Worm (Caenorhabditis elegans) whole organism, L3 larva: ENCODE data around the gene btbd-10.
A peak's percentile ranks its signal among the peaks of the same experiment; 100 is the strongest.

Source experiments
- R02D3.7 ChIP-seq: fragments of 150-350 bp; optimal IDR thresholded peaks from 2 replicates; lab custom pipeline; 2014; ENCODE audit warnings: missing biosample characterization, missing genetic modification characterization
- ZK546.5 ChIP-seq: sonication (generic microtip); optimal IDR thresholded peaks from 2 replicates; lab custom pipeline; 2017; ENCODE audit warnings: missing biosample characterization, missing genetic modification characterization
- ama-1 ChIP-seq: fragments of 150-350 bp; optimal IDR thresholded peaks from 2 replicates; lab custom pipeline; 2018
- ceh-28 ChIP-seq: fragments of 150-350 bp; optimal IDR thresholded peaks from 2 replicates; lab custom pipeline; 2014; ENCODE audit warnings: missing biosample characterization, missing genetic modification reagents, missing genetic modification characterization
- ceh-82 ChIP-seq: fragments of 150-350 bp; optimal IDR thresholded peaks from 2 replicates; lab custom pipeline; 2014; ENCODE audit warnings: missing biosample characterization, missing genetic modification characterization
- ceh-9 ChIP-seq: sonication (generic microtip); optimal IDR thresholded peaks from 2 replicates; lab custom pipeline; 2018; ENCODE audit warnings: missing biosample characterization, missing genetic modification characterization
- daf-12 ChIP-seq: fragments of 150-350 bp; optimal IDR thresholded peaks from 2 replicates; lab custom pipeline; 2014; ENCODE audit warnings: missing biosample characterization, missing genetic modification reagents, missing genetic modification characterization
- egl-5 ChIP-seq: fragments of 150-350 bp; optimal IDR thresholded peaks from 2 replicates; lab custom pipeline; 2017; ENCODE audit warnings: missing biosample characterization, missing genetic modification reagents, missing genetic modification characterization, inconsistent platforms
- elt-3 ChIP-seq, 3 experiments: fragments of 150-350 bp in 1 of 3; sonication (generic microtip) in 2 of 3; optimal IDR thresholded peaks; 2 replicates in 2 of 3; 4 replicates in 1 of 3; lab custom pipeline; 2014 to 2017; ENCODE audit warnings: missing biosample characterization in 3 of 3, missing genetic modification characterization in 3 of 3
- fkh-10 ChIP-seq: sonication (generic microtip); optimal IDR thresholded peaks from 2 replicates; lab custom pipeline; 2017; ENCODE audit warnings: missing biosample characterization, missing genetic modification reagents, missing genetic modification characterization
- fos-1 ChIP-seq: fragments of 150-350 bp; optimal IDR thresholded peaks from 2 replicates; lab custom pipeline; 2014; ENCODE audit warnings: missing biosample characterization, missing genetic modification characterization
- hmg-11 ChIP-seq: sonication (generic microtip); optimal IDR thresholded peaks from 2 replicates; lab custom pipeline; 2016; ENCODE audit warnings: missing genetic modification characterization, missing compliant biosample characterization
- jun-1 ChIP-seq: fragments of 150-350 bp; optimal IDR thresholded peaks from 2 replicates; lab custom pipeline; 2014; ENCODE audit warnings: missing biosample characterization, missing genetic modification reagents, missing genetic modification characterization
- lsy-12 ChIP-seq: sonication (generic microtip); optimal IDR thresholded peaks from 2 replicates; lab custom pipeline; 2016; ENCODE audit warnings: mild to moderate bottlenecking, missing genetic modification characterization, missing compliant biosample characterization
- nfya-1 ChIP-seq: sonication (generic microtip); optimal IDR thresholded peaks from 2 replicates; lab custom pipeline; 2017; ENCODE audit warnings: missing genetic modification characterization, mild to moderate bottlenecking, missing compliant biosample characterization, antibody characterized with exemption, moderate library complexity; ENCODE audit not compliant: insufficient read depth
- nhr-11 ChIP-seq: fragments of 150-350 bp; optimal IDR thresholded peaks from 2 replicates; lab custom pipeline; 2014; ENCODE audit warnings: missing biosample characterization, missing genetic modification characterization
- nhr-12 ChIP-seq: fragments of 150-350 bp; optimal IDR thresholded peaks from 2 replicates; lab custom pipeline; 2014; ENCODE audit warnings: missing biosample characterization, missing genetic modification characterization
- nhr-23 ChIP-seq: fragments of 150-350 bp; optimal IDR thresholded peaks from 2 replicates; lab custom pipeline; 2014; ENCODE audit warnings: missing biosample characterization, missing genetic modification reagents, missing genetic modification characterization
- nhr-237 ChIP-seq: fragments of 150-350 bp; optimal IDR thresholded peaks from 2 replicates; lab custom pipeline; 2014; ENCODE audit warnings: missing biosample characterization, missing genetic modification characterization
- nhr-25 ChIP-seq: sonication (generic microtip); optimal IDR thresholded peaks from 2 replicates; lab custom pipeline; 2017; ENCODE audit warnings: missing biosample characterization, missing genetic modification characterization
- nhr-43 ChIP-seq: sonication (generic microtip); optimal IDR thresholded peaks from 2 replicates; lab custom pipeline; 2016; ENCODE audit warnings: mild to moderate bottlenecking, missing genetic modification characterization, missing compliant biosample characterization; ENCODE audit not compliant: poor library complexity, severe bottlenecking
- nhr-67 ChIP-seq: fragments of 150-350 bp; optimal IDR thresholded peaks from 2 replicates; lab custom pipeline; 2014; ENCODE audit warnings: missing biosample characterization, missing genetic modification characterization
- nhr-76 ChIP-seq: fragments of 150-350 bp; sonication (generic microtip); optimal IDR thresholded peaks from 5 replicates; lab custom pipeline; 2014; ENCODE audit warnings: missing biosample characterization, missing genetic modification characterization
- nhr-77 ChIP-seq: fragments of 150-350 bp; optimal IDR thresholded peaks from 2 replicates; lab custom pipeline; 2014; ENCODE audit warnings: missing biosample characterization, missing genetic modification characterization
- sea-2 ChIP-seq: fragments of 150-350 bp; sonication (generic microtip); optimal IDR thresholded peaks from 4 replicates; lab custom pipeline; 2014; ENCODE audit warnings: missing biosample characterization, missing genetic modification reagents, missing genetic modification characterization
- skn-1 ChIP-seq: fragments of 150-350 bp; optimal IDR thresholded peaks from 2 replicates; lab custom pipeline; 2014; ENCODE audit warnings: missing biosample characterization, missing genetic modification characterization
- snpc-4 ChIP-seq: fragments of 150-350 bp; optimal IDR thresholded peaks from 2 replicates; lab custom pipeline; 2014; ENCODE audit warnings: missing biosample characterization, missing genetic modification characterization
- tbx-2 ChIP-seq: sonication (generic microtip); optimal IDR thresholded peaks from 2 replicates; lab custom pipeline; 2016; ENCODE audit warnings: mild to moderate bottlenecking, missing genetic modification characterization, missing compliant biosample characterization
- unc-39 ChIP-seq: sonication (generic microtip); optimal IDR thresholded peaks from 4 replicates; lab custom pipeline; 2017; ENCODE audit warnings: missing biosample characterization, missing genetic modification characterization
- unc-62 ChIP-seq: fragments of 150-350 bp; sonication (generic microtip); optimal IDR thresholded peaks from 4 replicates; lab custom pipeline; 2014; ENCODE audit warnings: missing biosample characterization, missing genetic modification reagents, missing genetic modification characterization
- zag-1 ChIP-seq: fragments of 150-350 bp; optimal IDR thresholded peaks from 2 replicates; lab custom pipeline; 2014; ENCODE audit warnings: missing biosample characterization, missing genetic modification characterization
- ztf-11 ChIP-seq: fragments of 150-350 bp; optimal IDR thresholded peaks from 2 replicates; lab custom pipeline; 2014; ENCODE audit warnings: missing biosample characterization, missing genetic modification characterization
- ztf-4 ChIP-seq: fragments of 150-350 bp; optimal IDR thresholded peaks from 2 replicates; lab custom pipeline; 2014; ENCODE audit warnings: missing biosample characterization, missing genetic modification characterization

The btbd-10 gene

DNA sequence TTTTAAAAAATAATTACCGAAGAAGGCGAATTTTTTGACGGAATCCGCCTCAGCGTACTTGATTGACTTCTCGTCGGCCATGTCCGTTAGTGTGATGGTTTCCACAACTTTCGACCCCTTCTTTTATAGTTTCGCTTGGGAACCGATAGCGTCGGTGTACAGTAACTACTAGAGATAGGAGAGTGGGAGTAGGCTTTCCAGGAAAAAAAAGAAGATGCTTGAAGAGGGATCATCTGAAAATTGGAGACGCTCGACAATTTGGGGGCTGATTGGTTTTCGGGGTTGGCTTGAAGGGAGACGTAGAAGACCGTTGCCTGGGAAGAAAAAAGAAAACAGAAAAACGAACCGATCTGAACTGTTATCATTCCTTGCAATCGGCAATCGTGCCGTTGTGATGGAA, 34.1 kb upstream of the btbd-10 start, which contains the start of gene col-20:
Gene col-20 (minus strand): TSS at position 101 of the 400 bp plus-strand sequence.
- TF ChIP-seq ama-1 (no peak), nhr-12 (tag; lab: Kevin White, UChicago) (no peak), nhr-77 (no peak), egl-5 (no peak), nhr-23 (tag; lab: Kevin White, UChicago) (no peak)

DNA sequence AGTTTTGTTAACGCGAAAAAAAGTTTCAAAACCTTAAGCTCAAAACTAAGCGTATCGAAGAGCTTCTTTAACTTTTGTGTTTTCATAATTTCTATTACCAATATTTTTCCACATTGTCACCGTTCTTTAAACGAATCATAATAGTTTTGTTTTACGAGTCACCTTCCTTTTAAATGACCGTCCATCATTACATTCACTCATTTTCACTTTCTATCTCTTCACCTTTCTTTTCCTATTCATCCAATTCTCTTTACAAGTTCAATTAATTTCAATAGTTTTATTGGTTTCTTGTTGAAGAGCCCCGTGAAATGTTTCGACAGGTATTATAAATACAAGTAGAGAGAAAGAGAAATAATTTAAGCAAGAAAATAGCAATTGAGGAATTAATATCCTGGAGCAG, 33.0 kb upstream of the btbd-10 start:
- TF ChIP-seq fos-1 (tag; lab: Kevin White, UChicago) (no peak), daf-12 (tag; lab: Kevin White, UChicago) (no peak), nhr-76 (tag; lab: Kevin White, UChicago) (no peak), nhr-43 (peak; percentile 35), nhr-25 (tag; lab: Kevin White, UChicago) (no peak)

DNA sequence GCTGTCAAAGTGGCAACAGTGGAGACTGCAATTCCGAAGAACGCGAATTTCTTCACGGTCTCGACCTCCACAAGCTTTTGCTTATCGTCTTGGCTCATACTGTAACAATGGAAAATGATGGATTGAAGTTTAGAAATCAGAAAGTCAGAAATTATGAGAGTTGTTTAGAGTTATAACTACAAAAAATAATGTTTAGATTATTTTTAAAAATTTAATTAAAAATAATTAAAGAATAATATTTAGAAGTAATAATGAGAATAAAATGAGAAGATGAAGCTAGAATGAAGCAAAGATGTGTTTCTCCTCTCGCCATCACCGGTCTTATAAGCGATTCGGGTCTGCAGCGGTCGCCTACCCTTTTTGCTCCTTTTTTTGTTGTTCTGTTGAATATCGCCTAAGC, 31.8 kb upstream of the btbd-10 start, which contains the start of gene col-73:
Gene col-73 (minus strand): TSS at position 101 of the 400 bp plus-strand sequence.
- no peak for TF ChIP-seq ztf-11 (tag; lab: Kevin White, UChicago)
- no peak for TF ChIP-seq nhr-237
- TF ChIP-seq skn-1: no peak
- no peak for TF ChIP-seq tbx-2 (tag; lab: Kevin White, UChicago)
- no peak for TF ChIP-seq nhr-76 (tag; lab: Kevin White, UChicago)
- TF ChIP-seq nhr-25 (tag; lab: Kevin White, UChicago): no peak
- no peak for TF ChIP-seq fkh-10 (GFP tag; lab: Kevin White, UChicago)
- TF ChIP-seq lsy-12 (tag; lab: Kevin White, UChicago): no peak
- TF ChIP-seq sea-2: no peak
- TF ChIP-seq elt-3 (tag; optimal IDR thresholded peaks at IDR 0.05; lab: Kevin White, UChicago): no peak

DNA sequence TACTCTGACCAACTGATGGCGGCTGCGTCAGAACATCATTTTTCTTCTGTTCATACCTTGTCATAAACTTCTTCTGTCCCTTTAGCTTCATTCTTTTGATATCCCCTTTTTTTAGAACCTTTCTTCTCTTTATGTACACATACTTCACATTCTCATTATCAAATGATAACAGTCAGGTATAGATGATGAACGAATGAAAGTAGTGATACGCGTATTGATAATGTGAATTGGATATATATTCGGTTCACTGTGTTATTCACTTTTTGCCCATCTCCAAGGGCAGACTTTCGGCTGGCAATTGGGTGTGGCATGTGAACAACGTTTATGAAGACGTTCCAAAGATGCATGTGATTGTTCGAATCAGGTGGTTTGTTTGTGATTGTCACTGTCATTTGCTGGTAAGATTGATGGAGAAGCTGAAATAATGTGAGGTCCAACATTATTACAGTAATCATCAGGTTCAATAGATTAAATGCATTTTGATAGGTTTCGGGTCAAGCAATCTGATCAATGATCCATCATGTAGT, 30.4 kb upstream of the btbd-10 start, which contains the start of gene F11G11.15:
Gene F11G11.15 (plus strand): TSS at position 511 of the 527 bp plus-strand sequence.
- TF ChIP-seq zag-1 (tag; lab: Kevin White, UChicago): no peak
- no peak for TF ChIP-seq unc-62 (GFP tag; lab: Kevin White, UChicago)
- no peak for TF ChIP-seq lsy-12 (tag; lab: Kevin White, UChicago)
- no peak for TF ChIP-seq ceh-82 (tag; lab: Kevin White, UChicago)
- TF ChIP-seq ceh-9 (tag; lab: Kevin White, UChicago): no peak
- no peak for TF ChIP-seq nhr-237
- no peak for TF ChIP-seq unc-39 (tag; lab: Kevin White, UChicago)
- peak; percentile 25 for TF ChIP-seq nhr-43
- TF ChIP-seq R02D3.7 (tag; lab: Kevin White, UChicago): no peak
- peak in 1 of 3 experiments; percentile 42 for TF ChIP-seq elt-3 (tag; optimal IDR thresholded peaks at IDR 0.05; lab: Kevin White, UChicago)
- TF ChIP-seq ZK546.5 (tag; lab: Kevin White, UChicago): no peak
- TF ChIP-seq sea-2: no peak
- no peak for TF ChIP-seq snpc-4 (tag; lab: Kevin White, UChicago)
- TF ChIP-seq ama-1: no peak
- no peak for TF ChIP-seq ztf-11 (tag; lab: Kevin White, UChicago)
- TF ChIP-seq nfya-1: no peak
- no peak for TF ChIP-seq nhr-11 (tag; lab: Kevin White, UChicago)
- TF ChIP-seq nhr-25 (tag; lab: Kevin White, UChicago): peak; percentile 79
- no peak for TF ChIP-seq egl-5
- no peak for TF ChIP-seq nhr-67
- no peak for TF ChIP-seq hmg-11
- TF ChIP-seq ceh-28 (tag; lab: Kevin White, UChicago): no peak
- TF ChIP-seq skn-1: no peak
- TF ChIP-seq jun-1 (tag; lab: Kevin White, UChicago): no peak

DNA sequence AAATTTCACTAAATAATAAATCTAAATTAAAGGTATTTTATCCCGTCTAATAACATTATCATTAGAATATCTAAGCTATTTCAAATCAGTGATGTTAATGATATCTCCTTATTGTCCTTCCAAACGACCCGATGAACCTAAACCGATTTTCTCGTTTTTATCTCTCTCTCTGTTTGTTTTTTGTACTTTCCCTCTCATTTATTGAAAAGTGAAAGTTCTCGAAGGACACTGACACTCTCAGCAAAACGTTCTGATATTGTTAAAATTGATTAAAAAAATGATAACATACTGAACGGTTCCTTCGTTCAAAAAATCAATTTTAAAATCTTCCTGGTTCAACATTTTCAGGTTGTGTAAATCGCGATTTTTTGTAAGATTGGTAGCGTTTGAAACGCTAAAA, 28.7 kb upstream of the btbd-10 start, which contains the start of gene F11G11.13:
Gene F11G11.13 (minus strand): TSS at position 89 of the 400 bp plus-strand sequence.
- TF ChIP-seq ztf-4 (tag; lab: Kevin White, UChicago) (no peak), nhr-25 (tag; lab: Kevin White, UChicago) (peak; percentile 67), elt-3 (tag; optimal IDR thresholded peaks at IDR 0.05; lab: Kevin White, UChicago) (peak in 1 of 3 experiments; percentile 6), ZK546.5 (tag; lab: Kevin White, UChicago) (no peak), nhr-23 (tag; lab: Kevin White, UChicago) (peak; percentile 55), nhr-43 (peak; percentile 27)
